Fruit fly (Drosophila melanogaster): ENCODE measurements around the gene CG46320.

The CG46320 gene

dm6 chr3L:5655751-5656276 is 8.1 kb upstream of the CG46320 start (continued):
- no peak for TF ChIP-seq fd64A (GFP tag; optimal IDR thresholded peaks at IDR 0.05)
- TF ChIP-seq CG15479 (GFP tag; optimal IDR thresholded peaks at IDR 0.05): peak; percentile 16
- peak; percentile 90; the same call in 2 of the 3 replicates for TF ChIP-seq CG2199 (GFP tag; IDR thresholded peaks at IDR 0.05)
- TF ChIP-seq mld (GFP tag; IDR thresholded peaks at IDR 0.05; ENCODE audit: partially characterized antibody): no peak
- TF ChIP-seq esg (GFP tag; conservative IDR thresholded peaks at IDR 0.05): no peak
- no peak for TF ChIP-seq lmd (GFP tag; IDR thresholded peaks at IDR 0.05)
- peak; percentile 33 for TF ChIP-seq Med (GFP tag)
- TF ChIP-seq insv (GFP tag; optimal IDR thresholded peaks at IDR 0.05): peak in 1 of 2 experiments; percentile 83
- TF ChIP-seq GATAe (GFP tag; conservative IDR thresholded peaks at IDR 0.05): no peak
- peak; percentile 98 for TF ChIP-seq kni (GFP tag; optimal IDR thresholded peaks at IDR 0.05)
- peak; percentile 96 for TF ChIP-seq z (GFP tag; IDR thresholded peaks at IDR 0.05)
- no peak for TF ChIP-seq CG5180 (GFP tag; optimal IDR thresholded peaks at IDR 0.05)
- no peak for TF ChIP-seq Gsc (GFP tag; IDR thresholded peaks at IDR 0.05)
- TF ChIP-seq cwo (GFP tag; optimal IDR thresholded peaks at IDR 0.05): no peak
- no peak for TF ChIP-seq D19B (GFP tag; optimal IDR thresholded peaks at IDR 0.05)
- TF ChIP-seq D19A (tag; optimal IDR thresholded peaks at IDR 0.05): peak; percentile 5
- TF ChIP-seq CG31224 (GFP tag; IDR thresholded peaks at IDR 0.05): no peak
- TF ChIP-seq fd3F (GFP tag; optimal IDR thresholded peaks at IDR 0.05): no peak

- no peak for TF ChIP-seq CG3995 (GFP tag; optimal IDR thresholded peaks at IDR 0.05)
- no peak for TF ChIP-seq Lhr (GFP tag; optimal IDR thresholded peaks at IDR 0.05)
- no peak for TF ChIP-seq CG17612 (GFP tag; IDR thresholded peaks at IDR 0.05)
- peak; percentile 2 for TF ChIP-seq CG15514 (GFP tag; optimal IDR thresholded peaks at IDR 0.05)
- no peak for TF ChIP-seq danr (GFP tag; IDR thresholded peaks at IDR 0.05)
- TF ChIP-seq CG2678 (tag; optimal IDR thresholded peaks at IDR 0.05): no peak
- TF ChIP-seq seq (GFP tag; IDR thresholded peaks at IDR 0.05): peak; percentile 66; the same call in 1 of the 2 replicates
- TF ChIP-seq CG4282 (GFP tag; optimal IDR thresholded peaks at IDR 0.05): no peak
- TF ChIP-seq CG8388 (GFP tag; optimal IDR thresholded peaks at IDR 0.05): no peak
- TF ChIP-seq nom (GFP tag; optimal IDR thresholded peaks at IDR 0.05): no peak
- TF ChIP-seq CG32532 (GFP tag; IDR thresholded peaks at IDR 0.05): no peak
- no peak for TF ChIP-seq Bdp1 (GFP tag; optimal IDR thresholded peaks at IDR 0.05)
- no peak for TF ChIP-seq fd96Cb (tag; optimal IDR thresholded peaks at IDR 0.05)
- TF ChIP-seq TFAM (GFP tag; optimal IDR thresholded peaks at IDR 0.05): no peak
- TF ChIP-seq dan (GFP tag; IDR thresholded peaks at IDR 0.05): no peak
- TF ChIP-seq Tbp (GFP tag; optimal IDR thresholded peaks at IDR 0.05): no peak
- no peak for TF ChIP-seq CG7963 (GFP tag; IDR thresholded peaks at IDR 0.05; ENCODE audit: partially characterized antibody)
- peak; percentile 8 for TF ChIP-seq sug (tag; optimal IDR thresholded peaks at IDR 0.05)
- no peak for TF ChIP-seq Xbp1 (GFP tag; optimal IDR thresholded peaks at IDR 0.05)
- TF ChIP-seq yki (optimal IDR thresholded peaks at IDR 0.05): no peak
- TF ChIP-seq Nf-YC (tag; optimal IDR thresholded peaks at IDR 0.05): peak; percentile 29
- TF ChIP-seq Adf1 (GFP tag; IDR thresholded peaks at IDR 0.05): peak; percentile 35; the same call in 1 of the 2 replicates
- no peak for TF ChIP-seq Antp (GFP tag; optimal IDR thresholded peaks at IDR 0.05)
- peak; percentile 81; the same call in 2 of the 4 replicates for TF ChIP-seq chinmo (GFP tag; IDR thresholded peaks at IDR 0.05; ENCODE audit: partially characterized antibody)
- no peak for TF ChIP-seq slou (GFP tag; optimal IDR thresholded peaks at IDR 0.05)
- TF ChIP-seq CG4404 (GFP tag; IDR thresholded peaks at IDR 0.05): no peak
- TF ChIP-seq Dek (tag; optimal IDR thresholded peaks at IDR 0.05): no peak
- TF ChIP-seq cwo (GFP tag; optimal IDR thresholded peaks at IDR 0.05): peak; percentile 67
- no peak for TF ChIP-seq CG6683 (GFP tag; optimal IDR thresholded peaks at IDR 0.05)
- peak; percentile 22 for TF ChIP-seq ewg (GFP tag; optimal IDR thresholded peaks at IDR 0.05)
- TF ChIP-seq repo (GFP tag; optimal IDR thresholded peaks at IDR 0.05): no peak
- TF ChIP-seq Med (GFP tag): peak; percentile 41
- peak; percentile 28 for TF ChIP-seq Hr39 (optimal IDR thresholded peaks at IDR 0.05)
Observed at dm6 chr3L:5657221-5657963, 6.5 kb upstream of the CG46320 start, which contains the start of gene sif. sif (plus strand) TSS chr3L:5657913.
